Fruit fly (Drosophila melanogaster): ENCODE measurements around the gene CG31373.

The CG31373 gene

DNA sequence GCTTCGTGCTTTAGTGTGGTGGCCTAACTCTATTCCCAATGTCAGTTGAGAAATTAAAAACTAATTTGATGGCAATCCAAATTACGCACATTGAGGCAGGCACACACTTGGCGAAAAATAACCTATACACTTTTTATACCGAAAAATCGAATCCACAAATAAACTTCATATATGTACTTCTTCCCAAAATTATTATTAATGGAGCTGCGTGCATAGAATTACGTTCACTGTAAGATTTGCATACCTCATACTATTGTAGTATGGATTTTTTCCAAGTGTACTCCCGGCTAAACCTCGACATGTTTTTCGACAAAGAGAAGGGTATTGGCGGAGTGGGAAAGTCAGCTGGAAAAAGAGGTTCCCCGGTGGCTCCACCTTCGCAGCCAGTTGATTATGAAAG, 24.9 kb downstream of the CG31373 start (continued):
- TF ChIP-seq CG2889 (GFP tag; IDR thresholded peaks at IDR 0.05) (0 out of 3 replicates have a peak, but pooled peaks have one; percentile 14), CG15011 (GFP tag; optimal IDR thresholded peaks at IDR 0.05) (peak; percentile 41), D (optimal IDR thresholded peaks at IDR 0.05) (no peak), D (GFP tag; optimal IDR thresholded peaks at IDR 0.05) (peak; percentile 50), Ravus (GFP tag; IDR thresholded peaks at IDR 0.05) (peak; percentile 39; the same call in 1 of the 2 replicates), CG7556 (GFP tag; optimal IDR thresholded peaks at IDR 0.05) (peak; percentile 56), abd-A (tag; optimal IDR thresholded peaks at IDR 0.05) (no peak), CG4404 (GFP tag; IDR thresholded peaks at IDR 0.05) (no peak), gce (GFP tag; IDR thresholded peaks at IDR 0.05) (0 out of 3 replicates have a peak, but pooled peaks have one; percentile 64), CG42726 (GFP tag; IDR thresholded peaks at IDR 0.05; ENCODE audit: partially characterized antibody) (no peak), MBD-R2 (GFP tag; IDR thresholded peaks at IDR 0.05) (no peak; the same call in 1 of the 2 replicates), Blimp-1 (GFP tag; optimal IDR thresholded peaks at IDR 0.05) (peak; percentile 74), Xrp1 (GFP tag; IDR thresholded peaks at IDR 0.05) (peak; percentile 75), NC2β (GFP tag; optimal IDR thresholded peaks at IDR 0.05) (peak; percentile 22), Poxn (GFP tag; IDR thresholded peaks at IDR 0.05) (no peak), scrt (GFP tag; optimal IDR thresholded peaks at IDR 0.05) (peak; percentile 35), Ptx1 (GFP tag; IDR thresholded peaks at IDR 0.05) (peak; percentile 83), pan (optimal IDR thresholded peaks at IDR 0.05) (no peak), pan (GFP tag; optimal IDR thresholded peaks at IDR 0.05 in 1 of 2, IDR thresholded peaks at IDR 0.05 in 1 of 2) (peak in 1 of 2 experiments; percentile 76), CG15696 (tag; optimal IDR thresholded peaks at IDR 0.05) (no peak), CG18764 (GFP tag; optimal IDR thresholded peaks at IDR 0.05) (peak; percentile 36), CG11560 (tag; IDR thresholded peaks at IDR 0.05) (no peak), hkb (optimal IDR thresholded peaks at IDR 0.05) (no peak), hkb (GFP tag; IDR thresholded peaks at IDR 0.05) (peak; percentile 84), Dip3 (GFP tag; optimal IDR thresholded peaks at IDR 0.05) (peak; percentile 36), chinmo (GFP tag; IDR thresholded peaks at IDR 0.05; ENCODE audit: partially characterized antibody) (no peak), gcm (GFP tag; optimal IDR thresholded peaks at IDR 0.05) (peak; percentile 32), Ssrp (tag; optimal IDR thresholded peaks at IDR 0.05) (peak; percentile 69), CG13424 (tag; optimal IDR thresholded peaks at IDR 0.05) (peak; percentile 69), CG32767 (GFP tag; IDR thresholded peaks at IDR 0.05) (peak; percentile 71; the same call in 1 of the 2 replicates), NFAT (GFP tag; IDR thresholded peaks at IDR 0.05) (0 out of 2 replicates have a peak, but pooled peaks have one; percentile 18), Spps (tag; optimal IDR thresholded peaks at IDR 0.05) (no peak), inv (GFP tag; IDR thresholded peaks at IDR 0.05; ENCODE audit: partially characterized antibody) (no peak), dati (GFP tag; IDR thresholded peaks at IDR 0.05) (no peak), peb (GFP tag; IDR thresholded peaks at IDR 0.05) (peak; percentile 46; the same call in 1 of the 2 replicates), CG4282 (GFP tag; optimal IDR thresholded peaks at IDR 0.05) (no peak), HLHmδ (GFP tag; optimal IDR thresholded peaks at IDR 0.05) (no peak), Dad (GFP tag; optimal IDR thresholded peaks at IDR 0.05) (no peak), CG5245 (GFP tag; optimal IDR thresholded peaks at IDR 0.05) (peak; percentile 42), slbo (GFP tag; IDR thresholded peaks at IDR 0.05) (peak; percentile 75), seq (GFP tag; IDR thresholded peaks at IDR 0.05) (peak; percentile 45; the same call in 1 of the 2 replicates), jumu (GFP tag; optimal IDR thresholded peaks at IDR 0.05) (peak; percentile 72), CG43689 (GFP tag; IDR thresholded peaks at IDR 0.05) (no peak), Aef1 (GFP tag; IDR thresholded peaks at IDR 0.05) (peak; percentile 57; the same call in 1 of the 3 replicates), CG2875 (GFP tag; optimal IDR thresholded peaks at IDR 0.05) (peak; percentile 45), Deaf1 (tag; optimal IDR thresholded peaks at IDR 0.05) (peak; percentile 4), maf-S (GFP tag; optimal IDR thresholded peaks at IDR 0.05) (no peak), tio (GFP tag; optimal IDR thresholded peaks at IDR 0.05) (peak; percentile 16), PHDP (tag; optimal IDR thresholded peaks at IDR 0.05) (peak; percentile 42), CG32532 (GFP tag; IDR thresholded peaks at IDR 0.05) (peak; percentile 61), GATAe (GFP tag; conservative IDR thresholded peaks at IDR 0.05) (no peak), NC2α (GFP tag; optimal IDR thresholded peaks at IDR 0.05) (no peak)

Data from whole organism, embryonic.